Fruit fly (Drosophila melanogaster): ENCODE data around the gene CG32461.

Gene CG32461

DNA sequence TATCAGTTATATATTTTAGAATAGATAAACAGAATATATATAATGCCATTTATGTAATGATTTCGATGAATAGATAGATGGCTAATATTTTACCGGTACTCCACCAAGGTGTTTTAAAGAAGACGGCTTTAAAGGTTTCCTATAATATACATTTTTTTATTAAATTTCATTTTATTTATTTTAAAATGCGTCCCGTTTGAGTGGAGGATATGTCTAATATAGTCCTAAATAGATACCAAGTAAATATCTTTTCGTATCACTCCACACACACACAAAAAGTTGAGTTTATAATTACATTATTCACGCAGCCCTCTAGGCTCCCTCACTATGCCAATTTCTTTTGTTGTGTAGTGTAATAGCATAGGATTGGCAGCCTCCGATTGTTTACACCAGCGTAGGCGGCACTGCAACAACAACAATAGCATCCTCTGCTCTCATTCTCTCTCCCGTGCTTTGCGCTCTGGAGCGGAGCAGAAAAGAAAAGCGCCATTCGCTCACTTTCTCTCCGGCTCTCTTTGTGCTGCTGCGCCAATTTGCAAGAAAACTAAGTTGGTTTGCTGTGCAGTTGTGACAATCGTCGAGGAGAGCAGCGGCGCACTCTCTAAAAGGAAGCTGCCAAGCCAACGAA, 45.1 kb downstream of the CG32461 start, which contains the start of gene CG12768 (continued):
- TF ChIP-seq Elba2 (GFP tag; optimal IDR thresholded peaks at IDR 0.05) (no peak), CG9437 (GFP tag; optimal IDR thresholded peaks at IDR 0.05) (peak; percentile 62), cwo (GFP tag; optimal IDR thresholded peaks at IDR 0.05) (no peak), CG6765 (GFP tag; optimal IDR thresholded peaks at IDR 0.05) (no peak), MBD-R2 (GFP tag; IDR thresholded peaks at IDR 0.05) (no peak), amos (GFP tag; IDR thresholded peaks at IDR 0.05; ENCODE audit: partially characterized antibody) (no peak), Hr3 (GFP tag; optimal IDR thresholded peaks at IDR 0.05) (peak; percentile 9), CG31388 (GFP tag; optimal IDR thresholded peaks at IDR 0.05) (no peak), CG13775 (GFP tag; optimal IDR thresholded peaks at IDR 0.05) (peak; percentile 36), Dip2 (GFP tag; IDR thresholded peaks at IDR 0.05) (no peak), CG7372 (GFP tag; IDR thresholded peaks at IDR 0.05) (no peak), Ets65A (GFP tag) (peak; percentile 37), hbn (GFP tag; IDR thresholded peaks at IDR 0.05; ENCODE audit: partially characterized antibody) (0 out of 2 replicates have a peak, but pooled peaks have one; percentile 22), dmrt99B (tag; optimal IDR thresholded peaks at IDR 0.05) (peak; percentile 41), Deaf1 (tag; optimal IDR thresholded peaks at IDR 0.05) (no peak), Ada2b (GFP tag; IDR thresholded peaks at IDR 0.05) (no peak), CG3065 (GFP tag; optimal IDR thresholded peaks at IDR 0.05) (no peak), Lim3 (GFP tag; IDR thresholded peaks at IDR 0.05) (no peak), prd (optimal IDR thresholded peaks at IDR 0.05) (no peak), prd (GFP tag; IDR thresholded peaks at IDR 0.05) (no peak), CG15073 (GFP tag; optimal IDR thresholded peaks at IDR 0.05) (no peak), CG4707 (GFP tag; optimal IDR thresholded peaks at IDR 0.05) (no peak), Camta (GFP tag; optimal IDR thresholded peaks at IDR 0.05) (no peak), D19B (GFP tag; optimal IDR thresholded peaks at IDR 0.05) (no peak), tll (GFP tag; optimal IDR thresholded peaks at IDR 0.05) (no peak), CG11504 (tag; optimal IDR thresholded peaks at IDR 0.05) (peak; percentile 9), ems (GFP tag; optimal IDR thresholded peaks at IDR 0.05) (no peak), CG14014 (GFP tag; IDR thresholded peaks at IDR 0.05) (no peak), Hr39 (optimal IDR thresholded peaks at IDR 0.05) (no peak), fd64A (GFP tag; optimal IDR thresholded peaks at IDR 0.05) (no peak), hb (GFP tag; IDR thresholded peaks at IDR 0.05; ENCODE audit: partially characterized antibody) (no peak), CG4328 (GFP tag; optimal IDR thresholded peaks at IDR 0.05) (no peak), fd102C (GFP tag; optimal IDR thresholded peaks at IDR 0.05) (no peak), CG32532 (GFP tag; IDR thresholded peaks at IDR 0.05) (no peak), Meics (GFP tag; optimal IDR thresholded peaks at IDR 0.05) (peak; percentile 45), CG2875 (GFP tag; optimal IDR thresholded peaks at IDR 0.05) (no peak), D19A (tag; optimal IDR thresholded peaks at IDR 0.05) (peak; percentile 14), phol (tag; optimal IDR thresholded peaks at IDR 0.05) (peak; percentile 48), slbo (GFP tag; IDR thresholded peaks at IDR 0.05) (peak; percentile 32; the same call in 1 of the 2 replicates), eyg (GFP tag; optimal IDR thresholded peaks at IDR 0.05) (no peak), stc (GFP tag; IDR thresholded peaks at IDR 0.05) (no peak), CG34422 (GFP tag; IDR thresholded peaks at IDR 0.05) (no peak), jing (GFP tag; optimal IDR thresholded peaks at IDR 0.05) (no peak), sima (GFP tag; optimal IDR thresholded peaks at IDR 0.05) (no peak), Side (GFP tag; optimal IDR thresholded peaks at IDR 0.05) (no peak), CG5953 (GFP tag; IDR thresholded peaks at IDR 0.05) (0 out of 2 replicates have a peak, but pooled peaks have one; percentile 5), D (optimal IDR thresholded peaks at IDR 0.05) (no peak), D (GFP tag; optimal IDR thresholded peaks at IDR 0.05) (peak; percentile 50), vnd (GFP tag; IDR thresholded peaks at IDR 0.05; ENCODE audit: partially characterized antibody) (no peak), sc (optimal IDR thresholded peaks at IDR 0.05) (no peak), sc (GFP tag; optimal IDR thresholded peaks at IDR 0.05) (peak; percentile 9), CG11247 (GFP tag; IDR thresholded peaks at IDR 0.05) (no peak)

Data from whole organism, embryonic.